Worm (Caenorhabditis elegans): ENCODE data around the gene F20D6.15.

DNA sequence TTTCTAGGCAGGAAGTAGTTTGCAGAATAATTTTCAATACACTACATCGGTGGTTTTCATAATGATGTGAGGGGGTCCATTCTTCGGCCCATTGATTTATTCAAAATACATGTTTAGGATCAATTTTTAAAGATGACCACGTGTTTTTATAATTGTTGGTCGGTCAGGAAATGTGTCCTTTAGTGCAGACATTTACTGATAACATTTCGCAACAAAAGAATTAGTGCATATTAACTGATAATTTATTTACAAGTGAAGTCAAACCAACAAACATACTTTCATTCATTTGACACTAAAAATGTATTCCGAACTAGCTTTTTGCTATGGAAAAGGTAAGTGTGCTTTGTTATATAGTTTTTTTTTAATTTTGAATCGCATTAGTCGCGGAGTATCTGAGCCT, 26.6 kb downstream of the F20D6.15 start, which contains the start of gene F20D6.5:
- TF ChIP-seq F55B11.4 (tag; optimal IDR thresholded peaks at IDR 0.05; ENCODE audit: borderline replicate concordance, insufficient read depth) (no peak), mes-4 (tag; optimal IDR thresholded peaks at IDR 0.05) (no peak), madf-8 (GFP tag; conservative IDR thresholded peaks at IDR 0.05) (no peak), F23B12.7 (tag; optimal IDR thresholded peaks at IDR 0.05; ENCODE audit: insufficient read depth) (no peak)
